Worm (Caenorhabditis elegans): Measurements from ENCODE around the gene pals-38.

Gene pals-38

ce11 chrV:12450441-12450840 is 3.6 kb upstream of the pals-38 start, which contains the start of gene F28C1.1 (continued):
- peak; percentile 60 to 90 for TF ChIP-seq efl-1 (optimal IDR thresholded peaks at IDR 0.05)
- peak; percentile 92 to 99 for TF ChIP-seq efl-1 (GFP tag; optimal IDR thresholded peaks at IDR 0.05 in 1 of 2)
- TF ChIP-seq swsn-7 (tag; optimal IDR thresholded peaks at IDR 0.05): no peak
- no peak for TF ChIP-seq unc-62 (GFP tag; optimal IDR thresholded peaks at IDR 0.05)
- no peak for TF ChIP-seq alr-1 (tag; optimal IDR thresholded peaks at IDR 0.05; ENCODE audit: borderline replicate concordance)
- TF ChIP-seq nhr-90 (tag; optimal IDR thresholded peaks at IDR 0.05; ENCODE audit: poor library complexity): peak; percentile 12
- TF ChIP-seq tlp-1 (tag; optimal IDR thresholded peaks at IDR 0.05): no peak
- no peak for TF ChIP-seq lin-15B (tag; optimal IDR thresholded peaks at IDR 0.05)
- TF ChIP-seq zip-4 (GFP tag; optimal IDR thresholded peaks at IDR 0.05): no peak
- peak in 1 of 3 experiments; percentile 34 for TF ChIP-seq ceh-82 (tag; optimal IDR thresholded peaks at IDR 0.05)
- TF ChIP-seq hpl-2 (GFP tag; optimal IDR thresholded peaks at IDR 0.05): no peak
- TF ChIP-seq nhr-28 (tag; optimal IDR thresholded peaks at IDR 0.05): no peak
- TF ChIP-seq nhr-20 (tag; optimal IDR thresholded peaks at IDR 0.05): peak; percentile 25
- peak; percentile 12 for TF ChIP-seq tbx-2 (tag; optimal IDR thresholded peaks at IDR 0.05)
- TF ChIP-seq egl-13 (tag; optimal IDR thresholded peaks at IDR 0.05): no peak
- no peak for TF ChIP-seq lin-14 (GFP tag; optimal IDR thresholded peaks at IDR 0.05)
- TF ChIP-seq F16B12.6 (tag; optimal IDR thresholded peaks at IDR 0.05): no peak
- TF ChIP-seq snpc-4 (tag; optimal IDR thresholded peaks at IDR 0.05): no peak
- no peak for TF ChIP-seq ztf-4 (tag; optimal IDR thresholded peaks at IDR 0.05)
- no peak for TF ChIP-seq fos-1 (tag; optimal IDR thresholded peaks at IDR 0.05)
- TF ChIP-seq ztf-11 (tag; optimal IDR thresholded peaks at IDR 0.05): no peak
- peak; percentile 29 for TF ChIP-seq blmp-1 (tag; optimal IDR thresholded peaks at IDR 0.05)
- peak; percentile 84 to 92 (median 88) for TF ChIP-seq dpl-1 (GFP tag; optimal IDR thresholded peaks at IDR 0.05)
- TF ChIP-seq nhr-76 (tag; optimal IDR thresholded peaks at IDR 0.05): no peak
- no peak for TF ChIP-seq zag-1 (tag; optimal IDR thresholded peaks at IDR 0.05)
- no peak for TF ChIP-seq ceh-63 (GFP tag; optimal IDR thresholded peaks at IDR 0.05)
- TF ChIP-seq ama-1 (optimal IDR thresholded peaks at IDR 0.05): no peak
- no peak for TF ChIP-seq unc-86 (tag; optimal IDR thresholded peaks at IDR 0.05)
- TF ChIP-seq egl-27 (tag; optimal IDR thresholded peaks at IDR 0.05): no peak
- no peak for TF ChIP-seq ces-1 (GFP tag; optimal IDR thresholded peaks at IDR 0.05)
- no peak for TF ChIP-seq mab-9 (GFP tag; IDR thresholded peaks at IDR 0.05)
- TF ChIP-seq dsc-1 (tag; optimal IDR thresholded peaks at IDR 0.05): no peak
- no peak for TF ChIP-seq elt-2 (tag; optimal IDR thresholded peaks at IDR 0.05)
- no peak for TF ChIP-seq unc-130 (tag; optimal IDR thresholded peaks at IDR 0.05)
- no peak for TF ChIP-seq sox-4 (tag; optimal IDR thresholded peaks at IDR 0.05)
- no peak for TF ChIP-seq nhr-11 (tag; optimal IDR thresholded peaks at IDR 0.05)
- no peak for TF ChIP-seq ceh-90 (tag; optimal IDR thresholded peaks at IDR 0.05)
- TF ChIP-seq lin-13 (GFP tag; optimal IDR thresholded peaks at IDR 0.05): no peak
- TF ChIP-seq fkh-10 (GFP tag; optimal IDR thresholded peaks at IDR 0.05): no peak
- TF ChIP-seq lsy-2 (tag; optimal IDR thresholded peaks at IDR 0.05): peak in 1 of 2 experiments; percentile 70
- no peak for TF ChIP-seq ceh-8 (GFP tag; optimal IDR thresholded peaks at IDR 0.05)
- TF ChIP-seq skn-1 (tag; optimal IDR thresholded peaks at IDR 0.05): peak; percentile 68
- TF ChIP-seq efl-3 (GFP tag; optimal IDR thresholded peaks at IDR 0.05): no peak
- peak; percentile 40 for TF ChIP-seq nhr-47 (tag; optimal IDR thresholded peaks at IDR 0.05)
- no peak for TF ChIP-seq pqm-1 (tag; optimal IDR thresholded peaks at IDR 0.05)
- no peak for TF ChIP-seq aly-2 (tag; optimal IDR thresholded peaks at IDR 0.05)
- TF ChIP-seq nhr-77 (tag; optimal IDR thresholded peaks at IDR 0.05): no peak
- TF ChIP-seq pag-3 (tag; optimal IDR thresholded peaks at IDR 0.05; ENCODE audit: borderline replicate concordance, insufficient read depth): no peak
- TF ChIP-seq nhr-85 (tag): peak; percentile 23
- no peak for TF ChIP-seq mep-1 (tag; optimal IDR thresholded peaks at IDR 0.05)
- no peak for TF ChIP-seq vab-15 (tag; optimal IDR thresholded peaks at IDR 0.05)
- no peak for TF ChIP-seq C34B4.2 (tag; optimal IDR thresholded peaks at IDR 0.05)
- no peak for TF ChIP-seq hlh-4 (tag; optimal IDR thresholded peaks at IDR 0.05)
- no peak for TF ChIP-seq hlh-17 (GFP tag; optimal IDR thresholded peaks at IDR 0.05; ENCODE audit: borderline replicate concordance)
